Fruit fly (Drosophila melanogaster) whole organism, embryonic: Measurements from ENCODE around the gene CG44476.

Experiments used
- ATbp ChIP-seq: fragments of 200-800 bp; sonication (Bioruptor generic); optimal IDR thresholded peaks from 2 replicates; lab custom pipeline; 2017; ENCODE audit warnings: missing biosample characterization, mild to moderate bottlenecking, missing genetic modification characterization, missing genetic modification reagents
- Blimp-1 ChIP-seq: fragments of 200-800 bp; sonication (Bioruptor generic); optimal IDR thresholded peaks from 3 replicates; lab custom pipeline; 2018; ENCODE audit warnings: missing biosample characterization, missing genetic modification characterization, mild to moderate bottlenecking, moderate library complexity, missing genetic modification reagents
- CG1024 ChIP-seq: fragments of 200-800 bp; sonication (Bioruptor generic); IDR thresholded peaks from 2 replicates; pipeline ENCODE4 v1.3.6; 2022; ENCODE audit warnings: missing biosample characterization, missing genetic modification characterization
- CG10321 ChIP-seq: fragments of 200-800 bp; sonication (Bioruptor generic); IDR thresholded peaks from 2 replicates; pipeline ENCODE4 v1.3.6; 2022; ENCODE audit warnings: missing biosample characterization, missing genetic modification characterization
- CG10565 ChIP-seq: fragments of 200-800 bp; sonication (Bioruptor generic); optimal IDR thresholded peaks from 3 replicates; lab custom pipeline; 2016; ENCODE audit warnings: missing biosample characterization, mild to moderate bottlenecking, missing genetic modification characterization
- CG11456 ChIP-seq: fragments of 200-800 bp; sonication (Bioruptor generic); IDR thresholded peaks from 3 replicates; pipeline ENCODE4 v1.3.6; 2022; ENCODE audit warnings: missing biosample characterization, missing genetic modification characterization
- CG13424 ChIP-seq: fragments of 200-800 bp; sonication (Bioruptor generic); optimal IDR thresholded peaks from 2 replicates; lab custom pipeline; 2019; ENCODE audit warnings: missing biosample characterization, mild to moderate bottlenecking, missing genetic modification characterization, moderate library complexity
- CG14050 ChIP-seq: fragments of 200-800 bp; sonication (Bioruptor generic); IDR thresholded peaks from 3 replicates; pipeline ENCODE4 v1.3.6; 2022; ENCODE audit warnings: missing biosample characterization, missing genetic modification characterization
- CG15479 ChIP-seq: fragments of 200-800 bp; sonication (Bioruptor generic); optimal IDR thresholded peaks from 3 replicates; lab custom pipeline; 2019; ENCODE audit warnings: missing biosample characterization, mild to moderate bottlenecking, missing genetic modification characterization, moderate library complexity
- CG15696 ChIP-seq: fragments of 200-800 bp; sonication (Bioruptor generic); optimal IDR thresholded peaks from 2 replicates; lab custom pipeline; 2019; ENCODE audit warnings: missing biosample characterization, mild to moderate bottlenecking, missing genetic modification characterization, moderate library complexity
- CG1792 ChIP-seq: fragments of 200-800 bp; sonication (Bioruptor generic); optimal IDR thresholded peaks from 2 replicates; lab custom pipeline; 2016; ENCODE audit warnings: missing biosample characterization, missing genetic modification characterization
- CG18476 ChIP-seq: fragments of 200-800 bp; sonication (Bioruptor generic); optimal IDR thresholded peaks from 2 replicates; lab custom pipeline; 2016; ENCODE audit warnings: missing biosample characterization, mild to moderate bottlenecking, missing genetic modification characterization
- CG2120 ChIP-seq: fragments of 200-800 bp; sonication (Bioruptor generic); optimal IDR thresholded peaks from 3 replicates; lab custom pipeline; 2016; ENCODE audit warnings: missing biosample characterization, missing genetic modification characterization
- CG42726 ChIP-seq: fragments of 200-800 bp; sonication (Bioruptor generic); IDR thresholded peaks from 2 replicates; pipeline ENCODE4 v1.3.6; 2022; ENCODE audit warnings: missing biosample characterization, missing genetic modification characterization; ENCODE audit not compliant: partially characterized antibody
- CG43689 ChIP-seq: fragments of 200-800 bp; sonication (Bioruptor generic); IDR thresholded peaks from 2 replicates; pipeline ENCODE4 v1.3.6; 2022; ENCODE audit warnings: missing biosample characterization, missing genetic modification characterization
- CG4707 ChIP-seq: fragments of 200-800 bp; sonication (Bioruptor generic); optimal IDR thresholded peaks from 2 replicates; lab custom pipeline; 2018; ENCODE audit warnings: missing biosample characterization, mild to moderate bottlenecking, missing genetic modification characterization, moderate library complexity
- CG6175 ChIP-seq: fragments of 200-800 bp; sonication (Bioruptor generic); IDR thresholded peaks from 3 replicates; pipeline ENCODE4 v1.3.6; 2022; ENCODE audit warnings: missing biosample characterization, missing genetic modification characterization
- CG6813 ChIP-seq: fragments of 200-800 bp; sonication (Bioruptor generic); optimal IDR thresholded peaks from 2 replicates; lab custom pipeline; 2017; ENCODE audit warnings: missing biosample characterization, missing genetic modification characterization, mild to moderate bottlenecking, moderate library complexity, missing genetic modification reagents
- CHES-1-like ChIP-seq: fragments of 200-800 bp; sonication (Bioruptor generic); optimal IDR thresholded peaks from 2 replicates; lab custom pipeline; 2016; ENCODE audit warnings: missing biosample characterization, missing genetic modification characterization
- CkIIα-i1 ChIP-seq: fragments of 200-800 bp; sonication (Bioruptor generic); IDR thresholded peaks from 2 replicates; pipeline ENCODE4 v1.3.6; 2022; ENCODE audit warnings: missing biosample characterization, missing genetic modification characterization
- D ChIP-seq, 2 experiments: fragments of 200-800 bp in 1 of 2; fragments of >200 bp in 1 of 2; sonication (Bioruptor generic) in 1 of 2; optimal IDR thresholded peaks; 2 replicates in 1 of 2; 3 replicates in 1 of 2; lab custom pipeline; 2017; ENCODE audit warnings: mild to moderate bottlenecking in 1 of 2, missing biosample characterization in 1 of 2, missing genetic modification characterization in 1 of 2, missing genetic modification reagents in 1 of 2
- Dip2 ChIP-seq: fragments of 200-800 bp; sonication (Bioruptor generic); IDR thresholded peaks from 2 replicates; pipeline ENCODE4 v1.3.6; 2022; ENCODE audit warnings: missing biosample characterization, missing genetic modification characterization
- Dref ChIP-seq: fragments of 200-800 bp; sonication (Bioruptor generic); IDR thresholded peaks from 2 replicates; pipeline ENCODE4 v1.3.6; 2022; ENCODE audit warnings: missing biosample characterization, missing genetic modification characterization
- HHEX ChIP-seq: fragments of 200-800 bp; sonication (Bioruptor generic); optimal IDR thresholded peaks from 3 replicates; lab custom pipeline; 2017; ENCODE audit warnings: missing biosample characterization, mild to moderate bottlenecking, missing genetic modification characterization, missing genetic modification reagents
- Hmr ChIP-seq: fragments of 200-800 bp; sonication (Bioruptor generic); optimal IDR thresholded peaks from 3 replicates; lab custom pipeline; 2017; ENCODE audit warnings: mild to moderate bottlenecking, missing biosample characterization, missing genetic modification reagents, missing genetic modification characterization
- MESR4 ChIP-seq: fragments of 200-800 bp; sonication (Bioruptor generic); optimal IDR thresholded peaks from 2 replicates; lab custom pipeline; 2018; ENCODE audit warnings: missing biosample characterization, mild to moderate bottlenecking, missing genetic modification characterization, moderate library complexity
- MTF-1 ChIP-seq: fragments of 200-800 bp; sonication (Bioruptor generic); optimal IDR thresholded peaks from 2 replicates; lab custom pipeline; 2018; ENCODE audit warnings: missing biosample characterization, mild to moderate bottlenecking, missing genetic modification characterization, borderline replicate concordance
- Mad ChIP-seq: fragments of 200-800 bp; sonication (Bioruptor generic); optimal IDR thresholded peaks from 2 replicates; lab custom pipeline; 2016; ENCODE audit warnings: missing biosample characterization, missing genetic modification characterization
- NC2β ChIP-seq: fragments of 200-800 bp; sonication (Bioruptor generic); optimal IDR thresholded peaks from 2 replicates; lab custom pipeline; 2016; ENCODE audit warnings: missing biosample characterization, missing genetic modification characterization
- NFAT ChIP-seq: fragments of 200-800 bp; sonication (Bioruptor generic); IDR thresholded peaks from 2 replicates; pipeline ENCODE4 v1.3.6; 2022; ENCODE audit warnings: missing biosample characterization, missing genetic modification characterization
- Sry-δ ChIP-seq: fragments of 200-800 bp; sonication (Bioruptor generic); optimal IDR thresholded peaks from 2 replicates; lab custom pipeline; 2016; ENCODE audit warnings: missing biosample characterization, missing genetic modification characterization
- Usf ChIP-seq: fragments of 200-800 bp; sonication (Bioruptor generic); optimal IDR thresholded peaks from 2 replicates; lab custom pipeline; 2017; ENCODE audit warnings: missing genotype, missing biosample characterization, missing genetic modification characterization
- ash1 ChIP-seq: fragments of 200-800 bp; sonication (Bioruptor generic); optimal IDR thresholded peaks from 2 replicates; lab custom pipeline; 2018; ENCODE audit warnings: missing biosample characterization, mild to moderate bottlenecking, missing genetic modification characterization
- br ChIP-seq: fragments of >200 bp; optimal IDR thresholded peaks from 2 replicates; lab custom pipeline; 2017
- cato ChIP-seq: fragments of 200-800 bp; sonication (Bioruptor generic); optimal IDR thresholded peaks from 2 replicates; lab custom pipeline; 2016; ENCODE audit warnings: missing biosample characterization, missing genetic modification characterization, borderline replicate concordance
- fu2 ChIP-seq: fragments of 200-800 bp; sonication (Bioruptor generic); optimal IDR thresholded peaks from 2 replicates; lab custom pipeline; 2016; ENCODE audit warnings: missing biosample characterization, missing genetic modification characterization
- gt ChIP-seq: fragments of 200-800 bp; sonication (Bioruptor generic); IDR thresholded peaks from 2 replicates; pipeline ENCODE4 v1.3.6; 2022; ENCODE audit warnings: missing biosample characterization, missing genetic modification characterization
- jing ChIP-seq: fragments of 200-800 bp; sonication (Bioruptor generic); optimal IDR thresholded peaks from 2 replicates; lab custom pipeline; 2018; ENCODE audit warnings: missing biosample characterization, mild to moderate bottlenecking, missing genetic modification characterization
- nau ChIP-seq: fragments of 200-800 bp; sonication (Bioruptor generic); optimal IDR thresholded peaks from 3 replicates; lab custom pipeline; 2017; ENCODE audit warnings: missing biosample characterization, mild to moderate bottlenecking, missing genetic modification characterization, missing genetic modification reagents
- p53 ChIP-seq: fragments of 200-800 bp; sonication (Bioruptor generic); optimal IDR thresholded peaks from 2 replicates; lab custom pipeline; 2016; ENCODE audit warnings: missing biosample characterization, missing genetic modification characterization
- pb ChIP-seq: fragments of 200-800 bp; sonication (Bioruptor generic); optimal IDR thresholded peaks from 3 replicates; lab custom pipeline; 2016; ENCODE audit warnings: missing biosample characterization, missing genetic modification characterization
- peb ChIP-seq: fragments of 200-800 bp; sonication (Bioruptor generic); IDR thresholded peaks from 2 replicates; pipeline ENCODE4 v1.3.6; 2022; ENCODE audit warnings: missing biosample characterization, missing genetic modification characterization
- repo ChIP-seq: fragments of 200-800 bp; sonication (Bioruptor generic); optimal IDR thresholded peaks from 2 replicates; lab custom pipeline; 2016; ENCODE audit warnings: missing biosample characterization, missing genetic modification characterization
- rib ChIP-seq: fragments of 200-800 bp; sonication (Bioruptor generic); IDR thresholded peaks from 2 replicates; pipeline ENCODE4 v1.3.6; 2022; ENCODE audit warnings: missing biosample characterization, missing genetic modification characterization
- scrt ChIP-seq: fragments of 200-800 bp; sonication (Bioruptor generic); optimal IDR thresholded peaks from 2 replicates; lab custom pipeline; 2018; ENCODE audit warnings: missing biosample characterization, mild to moderate bottlenecking, missing genetic modification characterization, moderate library complexity
- sob ChIP-seq: fragments of 200-800 bp; sonication (Bioruptor generic); IDR thresholded peaks from 2 replicates; pipeline ENCODE4 v1.3.6; 2022; ENCODE audit warnings: missing biosample characterization, missing genetic modification characterization
- z ChIP-seq: fragments of 200-800 bp; sonication (Bioruptor generic); IDR thresholded peaks from 3 replicates; pipeline ENCODE4 v1.3.6; 2022; ENCODE audit warnings: missing biosample characterization, missing genetic modification characterization
- zen2 ChIP-seq: fragments of 200-800 bp; sonication (Bioruptor generic); IDR thresholded peaks from 3 replicates; pipeline ENCODE4 v1.3.6; 2022; ENCODE audit warnings: missing biosample characterization, missing genetic modification characterization; ENCODE audit not compliant: partially characterized antibody

Gene CG44476

DNA sequence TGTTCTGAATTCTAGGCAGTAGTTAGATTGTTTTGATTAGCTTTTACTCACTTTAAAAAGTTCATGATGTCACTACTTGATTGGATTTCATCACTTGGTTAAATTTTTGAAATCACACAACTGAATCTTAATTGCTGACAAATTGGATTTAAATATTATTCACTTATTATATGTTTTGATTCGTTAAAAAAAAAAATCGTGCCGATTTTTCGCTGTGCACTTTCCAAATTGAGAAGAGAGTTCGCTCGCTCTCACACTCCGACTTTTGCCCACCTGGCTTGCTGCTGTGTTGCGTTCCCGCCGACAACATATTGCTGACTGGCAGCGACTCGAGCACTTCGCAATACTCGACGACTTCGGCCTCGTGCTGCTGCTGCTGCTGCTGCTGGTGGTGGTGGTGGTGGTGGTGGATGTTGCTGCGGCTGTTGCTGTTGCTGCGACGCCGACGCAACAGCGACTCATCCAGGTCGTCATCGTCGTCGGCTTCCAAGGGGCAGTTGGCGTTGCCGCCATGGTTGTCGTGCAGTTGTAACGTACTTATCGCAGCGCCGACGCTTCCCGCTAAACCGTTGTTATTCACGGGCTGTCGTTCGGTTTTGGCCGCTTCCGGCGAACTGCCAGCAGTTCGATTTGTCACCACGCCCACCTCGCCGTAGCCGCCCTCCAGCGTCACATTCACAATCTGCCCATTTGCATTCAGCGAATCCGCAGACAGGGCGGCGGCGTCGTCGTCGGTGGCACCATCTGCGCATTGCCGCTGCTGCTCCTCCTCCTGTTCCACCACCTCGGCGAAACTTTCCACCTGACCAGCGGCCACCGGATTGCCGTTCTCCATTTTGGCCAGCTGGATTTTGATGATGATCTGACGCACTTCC lies 28.7 kb upstream of the CG44476 start (continued):
- TF ChIP-seq fu2 (GFP tag; lab: Kevin White, UChicago): peak; percentile 54
- TF ChIP-seq pb (GFP tag; lab: Kevin White, UChicago): no peak
- no peak for TF ChIP-seq CG10321 (GFP tag; lab: Robert Waterston, UW)
- no peak for TF ChIP-seq NFAT (GFP tag; lab: Robert Waterston, UW)
- peak; percentile 9 for TF ChIP-seq NC2β
- no peak for TF ChIP-seq Usf (GFP tag; lab: Kevin White, UChicago)
- no peak for TF ChIP-seq CG1024
- 0 out of 2 replicates have a peak, but pooled peaks have one; percentile 27 for TF ChIP-seq CG42726 (GFP tag; lab: Robert Waterston, UW)
- no peak for TF ChIP-seq Dref (GFP tag; lab: Robert Waterston, UW)
- no peak for TF ChIP-seq CG4707 (GFP tag; lab: Kevin White, UChicago)
- no peak for TF ChIP-seq MTF-1 (GFP tag; lab: Kevin White, UChicago)
- no peak for TF ChIP-seq CG1792 (GFP tag; lab: Kevin White, UChicago)
- TF ChIP-seq ATbp (GFP tag; lab: Kevin White, UChicago): peak; percentile 73
- no peak for TF ChIP-seq CG10565 (GFP tag; lab: Kevin White, UChicago)
- TF ChIP-seq nau (GFP tag; lab: Kevin White, UChicago): peak; percentile 73
- TF ChIP-seq rib (GFP tag; lab: Robert Waterston, UW): no peak
- TF ChIP-seq CG18476 (GFP tag; lab: Kevin White, UChicago): peak; percentile 37
- peak; percentile 78 for TF ChIP-seq CG2120 (GFP tag; lab: Kevin White, UChicago)
- no peak for TF ChIP-seq Mad
- peak; percentile 39 for TF ChIP-seq CHES-1-like
- peak; percentile 18 for TF ChIP-seq Sry-δ (GFP tag; lab: Kevin White, UChicago)
- TF ChIP-seq peb (GFP tag; lab: Robert Waterston, UW): no peak
- TF ChIP-seq CG13424 (tag; lab: Kevin White, UChicago): peak; percentile 69
- no peak for TF ChIP-seq sob (GFP tag; lab: Robert Waterston, UW)
- no peak for TF ChIP-seq zen2 (GFP tag; lab: Robert Waterston, UW)
- TF ChIP-seq CkIIα-i1 (GFP tag; lab: Robert Waterston, UW): no peak
- TF ChIP-seq repo: no peak
- peak; percentile 68 for TF ChIP-seq Blimp-1 (GFP tag; lab: Kevin White, UChicago)
- TF ChIP-seq Hmr (GFP tag; lab: Kevin White, UChicago): peak; percentile 62
- peak; percentile 59 for TF ChIP-seq cato (GFP tag; lab: Kevin White, UChicago)
- no peak for TF ChIP-seq CG43689
- peak; percentile 66 for TF ChIP-seq HHEX (GFP tag; lab: Kevin White, UChicago)
- TF ChIP-seq CG14050 (GFP tag; lab: Robert Waterston, UW): peak; percentile 32; the same call in 2 of the 3 replicates
- no peak for TF ChIP-seq ash1 (GFP tag; lab: Kevin White, UChicago)
- peak; percentile 27 for TF ChIP-seq CG15696
- 0 out of 3 replicates have a peak, but pooled peaks have one; percentile 43 for TF ChIP-seq z (GFP tag; lab: Robert Waterston, UW)
- peak; percentile 70; the same call in 2 of the 3 replicates for TF ChIP-seq CG6175 (GFP tag; lab: Robert Waterston, UW)
- TF ChIP-seq br (lab: Kevin White, UChicago): no peak
- no peak for TF ChIP-seq Dip2 (GFP tag; lab: Robert Waterston, UW)
- TF ChIP-seq CG6813 (GFP tag; lab: Kevin White, UChicago): peak; percentile 56
- no peak for TF ChIP-seq p53 (GFP tag; lab: Kevin White, UChicago)
- TF ChIP-seq CG11456 (GFP tag; lab: Robert Waterston, UW): no peak
- no peak for TF ChIP-seq D (optimal IDR thresholded peaks at IDR 0.05; lab: Kevin White, UChicago)
- peak; percentile 72 for TF ChIP-seq D (GFP tag; optimal IDR thresholded peaks at IDR 0.05; lab: Kevin White, UChicago)
- TF ChIP-seq MESR4 (GFP tag; lab: Kevin White, UChicago): peak; percentile 12
- peak; percentile 64 for TF ChIP-seq scrt (GFP tag; lab: Kevin White, UChicago)
- no peak for TF ChIP-seq gt
- TF ChIP-seq CG15479 (GFP tag; lab: Kevin White, UChicago): peak; percentile 52
- TF ChIP-seq jing (GFP tag; lab: Kevin White, UChicago): peak; percentile 30
